Fruit fly (Drosophila melanogaster): ENCODE results near the gene dnt.
A peak's percentile ranks its signal among the peaks of the same experiment; 100 is the strongest.

The dnt gene

dm6 chr2L:19335052-19335451 lies 28.0 kb downstream of the dnt start (continued):
- TF ChIP-seq Camta (GFP tag; optimal IDR thresholded peaks at IDR 0.05) (peak; percentile 37), wdn (GFP tag; IDR thresholded peaks at IDR 0.05) (0 out of 2 replicates have a peak, but pooled peaks have one; percentile 28), luna (GFP tag; optimal IDR thresholded peaks at IDR 0.05) (no peak), CG17612 (GFP tag; IDR thresholded peaks at IDR 0.05) (no peak), hkb (optimal IDR thresholded peaks at IDR 0.05) (no peak), hkb (GFP tag; IDR thresholded peaks at IDR 0.05) (peak; percentile 63), nmo (GFP tag; optimal IDR thresholded peaks at IDR 0.05) (peak; percentile 45), bcd (GFP tag; optimal IDR thresholded peaks at IDR 0.05) (peak; percentile 30), E2f2 (GFP tag; IDR thresholded peaks at IDR 0.05) (peak; percentile 38; the same call in 1 of the 2 replicates), CG1602 (GFP tag; optimal IDR thresholded peaks at IDR 0.05) (peak; percentile 42), Bgb (GFP tag; IDR thresholded peaks at IDR 0.05; ENCODE audit: partially characterized antibody) (no peak), zen2 (GFP tag; IDR thresholded peaks at IDR 0.05; ENCODE audit: partially characterized antibody) (no peak), GATAe (GFP tag; conservative IDR thresholded peaks at IDR 0.05) (no peak), CG17186 (GFP tag; optimal IDR thresholded peaks at IDR 0.05) (no peak), wor (GFP tag; IDR thresholded peaks at IDR 0.05) (no peak), unc-4 (GFP tag; IDR thresholded peaks at IDR 0.05; ENCODE audit: partially characterized antibody) (no peak), CG14441 (GFP tag; IDR thresholded peaks at IDR 0.05) (peak; percentile 47)

dm6 chr2L:19333972-19334371 lies 29.1 kb downstream of the dnt start:
- TF ChIP-seq D (optimal IDR thresholded peaks at IDR 0.05) (peak; percentile 10), D (GFP tag; optimal IDR thresholded peaks at IDR 0.05) (no peak), tll (GFP tag; optimal IDR thresholded peaks at IDR 0.05) (peak in 1 of 2 experiments; percentile 88), cad (GFP tag; optimal IDR thresholded peaks at IDR 0.05) (peak; percentile 26), MBD-R2 (GFP tag; IDR thresholded peaks at IDR 0.05) (no peak), kni (GFP tag; optimal IDR thresholded peaks at IDR 0.05) (peak; percentile 27), twi (tag; optimal IDR thresholded peaks at IDR 0.05) (peak; percentile 81), zen (tag; optimal IDR thresholded peaks at IDR 0.05) (peak; percentile 87), sens (GFP tag) (peak; percentile 66), nerfin-2 (GFP tag; IDR thresholded peaks at IDR 0.05; ENCODE audit: partially characterized antibody) (no peak), Kr (GFP tag; optimal IDR thresholded peaks at IDR 0.05) (peak; percentile 51), cg (GFP tag; optimal IDR thresholded peaks at IDR 0.05) (peak; percentile 21), pros (GFP tag; optimal IDR thresholded peaks at IDR 0.05) (peak; percentile 68), sim (GFP tag; IDR thresholded peaks at IDR 0.05) (no peak), CG15479 (GFP tag; optimal IDR thresholded peaks at IDR 0.05) (peak; percentile 25)

dm6 chr2L:19328610-19329009 lies 34.4 kb downstream of the dnt start:
- TF ChIP-seq CG10267 (tag; optimal IDR thresholded peaks at IDR 0.05) = no peak
- no peak for TF ChIP-seq caup (GFP tag; optimal IDR thresholded peaks at IDR 0.05; ENCODE audit: severe bottlenecking)
- peak; percentile 8 for TF ChIP-seq Med (GFP tag)
- no peak for TF ChIP-seq Spps (tag; optimal IDR thresholded peaks at IDR 0.05)
- TF ChIP-seq CG2120 (GFP tag; optimal IDR thresholded peaks at IDR 0.05) = no peak
- TF ChIP-seq Drgx (GFP tag; IDR thresholded peaks at IDR 0.05) = peak; percentile 67
- no peak for TF ChIP-seq Dfd (GFP tag; optimal IDR thresholded peaks at IDR 0.05)
- no peak for TF ChIP-seq gsb (GFP tag; IDR thresholded peaks at IDR 0.05)
- TF ChIP-seq lab (GFP tag; optimal IDR thresholded peaks at IDR 0.05) = no peak
- TF ChIP-seq Hsf (GFP tag; optimal IDR thresholded peaks at IDR 0.05) = no peak
- peak; percentile 60 for TF ChIP-seq nom (GFP tag; optimal IDR thresholded peaks at IDR 0.05)
- no peak for TF ChIP-seq CG18619 (GFP tag; optimal IDR thresholded peaks at IDR 0.05)

Measured in whole organism, embryonic.